Worm (Caenorhabditis elegans): ENCODE measurements around the gene deg-3.
A peak's percentile ranks its signal among the peaks of the same experiment; 100 is the strongest.

deg-3 gene

ce11 chrV:11412125-11412524 is 2.8 kb downstream of the deg-3 start (continued):
- TF ChIP-seq F23B12.7 (tag; optimal IDR thresholded peaks at IDR 0.05; ENCODE audit: insufficient read depth): no peak
- TF ChIP-seq F57A8.1 (GFP tag; optimal IDR thresholded peaks at IDR 0.05): no peak
- TF ChIP-seq cebp-2 (GFP tag; IDR thresholded peaks at IDR 0.05): no peak
- peak; percentile 58 for TF ChIP-seq die-1 (tag; optimal IDR thresholded peaks at IDR 0.05)
- TF ChIP-seq aptf-2 (GFP tag; conservative IDR thresholded peaks at IDR 0.05): no peak
- TF ChIP-seq ztf-26 (tag; optimal IDR thresholded peaks at IDR 0.05): no peak
- no peak for TF ChIP-seq K11D2.4 (GFP tag; IDR thresholded peaks at IDR 0.05)
- no peak for TF ChIP-seq F57C9.4 (tag; optimal IDR thresholded peaks at IDR 0.05)
- TF ChIP-seq ztf-3 (GFP tag; optimal IDR thresholded peaks at IDR 0.05): no peak
- TF ChIP-seq snpc-3.4 (tag; optimal IDR thresholded peaks at IDR 0.05): peak; percentile 47
- peak in 1 of 2 experiments; percentile 18 for TF ChIP-seq let-607 (tag; optimal IDR thresholded peaks at IDR 0.05)
- TF ChIP-seq Y56A3A.18 (GFP tag; IDR thresholded peaks at IDR 0.05): peak; percentile 64
- TF ChIP-seq ceh-91 (GFP tag; IDR thresholded peaks at IDR 0.05): no peak
- TF ChIP-seq ztf-6 (GFP tag; IDR thresholded peaks at IDR 0.05): no peak
- TF ChIP-seq madf-8 (GFP tag; conservative IDR thresholded peaks at IDR 0.05): no peak
- no peak for TF ChIP-seq akir-1 (GFP tag; optimal IDR thresholded peaks at IDR 0.05)
- TF ChIP-seq attf-3 (GFP tag; conservative IDR thresholded peaks at IDR 0.05): no peak
- 0 out of 2 replicates have a peak, but pooled peaks have one; percentile 47 for TF ChIP-seq ceh-100 (GFP tag; IDR thresholded peaks at IDR 0.05)
- TF ChIP-seq hsf-1 (GFP tag; IDR thresholded peaks at IDR 0.05): no peak
- TF ChIP-seq mxl-1 (tag; optimal IDR thresholded peaks at IDR 0.05): no peak
- no peak for TF ChIP-seq snpc-1.3 (tag; optimal IDR thresholded peaks at IDR 0.05; ENCODE audit: insufficient read depth)
- TF ChIP-seq madf-10 (tag; optimal IDR thresholded peaks at IDR 0.05): no peak
- TF ChIP-seq pbrm-1 (GFP tag; IDR thresholded peaks at IDR 0.05): peak; percentile 80
- 0 out of 2 replicates have a peak, but pooled peaks have one; percentile 5 for TF ChIP-seq lir-1 (GFP tag; conservative IDR thresholded peaks at IDR 0.05)
- peak; percentile 80 for TF ChIP-seq lin-26 (GFP tag; IDR thresholded peaks at IDR 0.05)
- TF ChIP-seq mes-4 (tag; optimal IDR thresholded peaks at IDR 0.05): no peak
- no peak for TF ChIP-seq B0035.1 (tag; optimal IDR thresholded peaks at IDR 0.05)
- peak; percentile 79 for TF ChIP-seq D2030.7 (GFP tag; IDR thresholded peaks at IDR 0.05)
- TF ChIP-seq lsl-1 (GFP tag; optimal IDR thresholded peaks at IDR 0.05): peak; percentile 32
- TF ChIP-seq egrh-3 (GFP tag; IDR thresholded peaks at IDR 0.05): 0 out of 2 replicates have a peak, but pooled peaks have one; percentile 6
- TF ChIP-seq F33H1.4 (GFP tag; IDR thresholded peaks at IDR 0.05): peak; percentile 20; the same call in 1 of the 2 replicates
- peak; percentile 15 for TF ChIP-seq K12H6.12 (tag; optimal IDR thresholded peaks at IDR 0.05)
- TF ChIP-seq ekl-4 (GFP tag; IDR thresholded peaks at IDR 0.05): no peak
- TF ChIP-seq mcd-1 (GFP tag; IDR thresholded peaks at IDR 0.05): no peak; the same call in 1 of the 2 replicates
- TF ChIP-seq Y53G8AR.9 (GFP tag; conservative IDR thresholded peaks at IDR 0.05): peak; percentile 50; the same call in 1 of the 2 replicates
- no peak; the same call in 1 of the 2 replicates for TF ChIP-seq B0336.3 (GFP tag; IDR thresholded peaks at IDR 0.05)
- 0 out of 2 replicates have a peak, but pooled peaks have one; percentile 25 for TF ChIP-seq ztf-28 (GFP tag; IDR thresholded peaks at IDR 0.05)
- TF ChIP-seq rcor-1 (GFP tag; IDR thresholded peaks at IDR 0.05): 0 out of 2 replicates have a peak, but pooled peaks have one; percentile 36
- TF ChIP-seq madf-6 (GFP tag; IDR thresholded peaks at IDR 0.05): no peak; the same call in 1 of the 2 replicates
- no peak for TF ChIP-seq sea-2 (GFP tag; IDR thresholded peaks at IDR 0.05)
- no peak for TF ChIP-seq dpff-1 (tag; optimal IDR thresholded peaks at IDR 0.05)
- TF ChIP-seq F39B2.1 (GFP tag; IDR thresholded peaks at IDR 0.05): no peak
- no peak for TF ChIP-seq ceh-79 (tag; optimal IDR thresholded peaks at IDR 0.05)
- no peak for TF ChIP-seq F55B11.4 (tag; optimal IDR thresholded peaks at IDR 0.05; ENCODE audit: borderline replicate concordance, insufficient read depth)
- no peak for TF ChIP-seq gei-17 (GFP tag; optimal IDR thresholded peaks at IDR 0.05)
- no peak for TF ChIP-seq lag-1 (GFP tag; IDR thresholded peaks at IDR 0.05)
- no peak; the same call in 1 of the 2 replicates for TF ChIP-seq hmg-1.2 (GFP tag; IDR thresholded peaks at IDR 0.05)
- TF ChIP-seq zfh-2 (GFP tag; conservative IDR thresholded peaks at IDR 0.05): no peak
